Worm (Caenorhabditis elegans) whole organism, L1 larva: ENCODE results near the gene ncam-1.

ENCODE experiments used
- ama-1 ChIP-seq: fragments of 150-350 bp; optimal IDR thresholded peaks from 2 replicates; lab custom pipeline; 2014
- elt-2 ChIP-seq: sonication (generic microtip); optimal IDR thresholded peaks from 2 replicates; lab custom pipeline; 2016; ENCODE audit warnings: missing genetic modification characterization, mild to moderate bottlenecking, inconsistent platforms, missing compliant biosample characterization, missing genetic modification reagents
- mdl-1 ChIP-seq, 2 experiments: fragments of 150-350 bp; optimal IDR thresholded peaks; 2 replicates each; lab custom pipeline; 2014 to 2017; ENCODE audit warnings: missing biosample characterization in 2 of 2, missing genetic modification characterization in 2 of 2, inconsistent platforms in 1 of 2
- nhr-12 ChIP-seq: sonication (generic microtip); optimal IDR thresholded peaks from 2 replicates; lab custom pipeline; 2017; ENCODE audit warnings: missing biosample characterization, missing genetic modification characterization
- tbx-2 ChIP-seq: sonication (generic microtip); optimal IDR thresholded peaks from 2 replicates; lab custom pipeline; 2016; ENCODE audit warnings: missing genetic modification characterization, missing compliant biosample characterization

ce11 chrX:646493-646892 is 45.2 kb upstream of the ncam-1 start:
- TF ChIP-seq elt-2 = peak; percentile 19
- no peak for TF ChIP-seq nhr-12
- no peak for TF ChIP-seq ama-1 (lab: Kevin White, UChicago)
- no peak for TF ChIP-seq mdl-1 (tag; optimal IDR thresholded peaks at IDR 0.05; lab: Kevin White, UChicago)
- no peak for TF ChIP-seq tbx-2 (tag; lab: Kevin White, UChicago)
